Worm (Caenorhabditis elegans) whole organism, early embryonic: Measurements from ENCODE around the gene C14A4.9.

Experiments
- B0310.2 ChIP-seq: sonication (generic microtip); optimal IDR thresholded peaks from 2 replicates; lab custom pipeline; 2016; ENCODE audit warnings: mild to moderate bottlenecking, missing genetic modification characterization, missing compliant biosample characterization
- F13C5.2 ChIP-seq: sonication (generic microtip); optimal IDR thresholded peaks from 2 replicates; lab custom pipeline; 2017; ENCODE audit warnings: mild to moderate bottlenecking, missing genetic modification characterization, inconsistent platforms, missing compliant biosample characterization
- aly-1 ChIP-seq: sonication (generic microtip); optimal IDR thresholded peaks from 2 replicates; lab custom pipeline; 2016; ENCODE audit warnings: missing genetic modification characterization, missing compliant biosample characterization
- ama-1 ChIP-seq: fragments of 150-350 bp; optimal IDR thresholded peaks from 2 replicates; lab custom pipeline; 2014
- ceh-13 ChIP-seq: fragments of 200-800 bp; sonication (Bioruptor generic); optimal IDR thresholded peaks from 2 replicates; lab custom pipeline; 2018; ENCODE audit warnings: mild to moderate bottlenecking, missing genetic modification characterization, missing compliant biosample characterization
- ceh-36 ChIP-seq: sonication (generic microtip); optimal IDR thresholded peaks from 2 replicates; lab custom pipeline; 2016; ENCODE audit warnings: missing genetic modification characterization, inconsistent platforms, missing compliant biosample characterization
- ets-7 ChIP-seq: sonication (generic microtip); optimal IDR thresholded peaks from 2 replicates; lab custom pipeline; 2016; ENCODE audit warnings: missing genotype, missing genetic modification characterization, missing compliant biosample characterization
- flt-1 ChIP-seq: fragments of 200-800 bp; sonication (Bioruptor generic); IDR thresholded peaks from 2 replicates; pipeline ENCODE4 v1.3.6; 2022; ENCODE audit warnings: missing genetic modification characterization, missing compliant biosample characterization
- hmbx-1 ChIP-seq: sonication (generic microtip); optimal IDR thresholded peaks from 2 replicates; lab custom pipeline; 2016; ENCODE audit warnings: mild to moderate bottlenecking, missing genetic modification characterization, missing compliant biosample characterization
- hmg-4 ChIP-seq: fragments of 200-800 bp; sonication (Bioruptor generic); optimal IDR thresholded peaks from 2 replicates; lab custom pipeline; 2018; ENCODE audit warnings: mild to moderate bottlenecking, missing genetic modification characterization, missing compliant biosample characterization
- hnd-1 ChIP-seq: sonication (generic microtip); optimal IDR thresholded peaks from 2 replicates; lab custom pipeline; 2016; ENCODE audit warnings: missing genetic modification characterization, missing compliant biosample characterization
- pes-1 ChIP-seq: fragments of 200-800 bp; sonication (Bioruptor generic); IDR thresholded peaks from 2 replicates; pipeline ENCODE4 v1.3.6; 2022; ENCODE audit warnings: missing genetic modification reagents, missing genetic modification characterization, missing compliant biosample characterization
- scrt-1 ChIP-seq: fragments of 200-800 bp; sonication (Bioruptor generic); IDR thresholded peaks from 2 replicates; pipeline ENCODE4 v1.3.6; 2022; ENCODE audit warnings: missing genetic modification characterization, missing compliant biosample characterization
- sea-1 ChIP-seq: fragments of 200-800 bp; sonication (Bioruptor generic); conservative IDR thresholded peaks from 2 replicates; pipeline ENCODE4 v1.3.6; 2022; ENCODE audit warnings: missing genetic modification characterization, missing compliant biosample characterization
- tbx-11 ChIP-seq: fragments of 200-800 bp; sonication (Bioruptor generic); IDR thresholded peaks from 2 replicates; pipeline ENCODE4 v1.3.6; 2022; ENCODE audit warnings: missing genetic modification characterization, missing compliant biosample characterization
- tbx-37 ChIP-seq: fragments of 200-800 bp; sonication (Bioruptor generic); conservative IDR thresholded peaks from 2 replicates; pipeline ENCODE4 v1.3.6; 2022; ENCODE audit warnings: missing genetic modification reagents, missing genetic modification characterization, missing compliant biosample characterization
- tra-4 ChIP-seq: sonication (generic microtip); optimal IDR thresholded peaks from 2 replicates; lab custom pipeline; 2017; ENCODE audit warnings: missing genetic modification characterization, missing compliant biosample characterization

Gene C14A4.9

DNA sequence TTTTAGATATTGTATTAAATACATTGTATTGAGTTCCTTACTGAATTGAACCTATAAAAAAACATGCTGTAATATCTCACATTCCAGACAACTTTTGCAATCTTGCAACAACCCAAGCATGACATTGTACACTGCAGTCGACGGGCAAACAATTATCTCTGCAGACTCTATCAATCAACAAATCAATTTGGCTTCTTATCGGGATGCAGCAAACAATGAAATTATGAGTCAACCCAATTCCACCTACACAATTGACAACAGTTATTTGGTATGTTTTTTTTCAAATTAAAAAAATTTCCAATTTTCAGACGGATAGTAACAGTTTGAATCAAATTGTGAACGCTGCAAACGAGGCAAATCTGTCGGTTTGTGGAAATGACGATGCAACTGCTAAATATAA, 31.8 kb downstream of the C14A4.9 start:
- TF ChIP-seq hmbx-1, result no peak
- no peak for TF ChIP-seq sea-1
- TF ChIP-seq pes-1 (GFP tag; lab: Robert Waterston, UW), result no peak
- no peak for TF ChIP-seq aly-1 (tag; lab: Kevin White, UChicago)
- no peak for TF ChIP-seq ets-7 (tag; lab: Kevin White, UChicago)

DNA sequence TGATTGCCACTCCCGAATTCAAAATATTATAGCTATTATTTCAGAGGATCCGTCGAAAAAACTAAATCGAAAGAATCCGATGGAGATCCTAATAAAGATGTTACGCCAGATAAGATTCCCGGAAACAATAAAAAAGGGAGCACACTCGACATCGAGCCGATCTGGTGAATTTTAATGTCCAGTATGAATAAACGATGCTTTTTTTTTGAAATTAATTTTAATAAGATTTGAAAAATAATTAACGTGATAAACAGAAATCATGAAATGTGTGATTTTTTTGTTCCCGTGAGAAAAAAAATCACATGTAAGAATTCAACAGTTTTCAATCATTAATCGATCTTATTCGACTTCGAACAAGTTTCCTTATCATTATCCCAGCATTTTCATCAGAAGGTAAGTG, 40.0 kb downstream of the C14A4.9 start, which contains the start of gene M28.9:
Gene M28.9, plus strand, starts transcription at position 301 of the 400 bp plus-strand sequence.
- TF ChIP-seq tbx-11 (GFP tag; lab: Robert Waterston, UW) (no peak), F13C5.2 (no peak), sea-1 (no peak), ceh-13 (GFP tag; lab: Kevin White, UChicago) (no peak), ets-7 (tag; lab: Kevin White, UChicago) (no peak), scrt-1 (GFP tag; lab: Robert Waterston, UW) (no peak), aly-1 (tag; lab: Kevin White, UChicago) (no peak), hmbx-1 (no peak), ama-1 (lab: Kevin White, UChicago) (no peak), flt-1 (GFP tag; lab: Robert Waterston, UW) (no peak), ceh-36 (tag; lab: Kevin White, UChicago) (no peak)

DNA sequence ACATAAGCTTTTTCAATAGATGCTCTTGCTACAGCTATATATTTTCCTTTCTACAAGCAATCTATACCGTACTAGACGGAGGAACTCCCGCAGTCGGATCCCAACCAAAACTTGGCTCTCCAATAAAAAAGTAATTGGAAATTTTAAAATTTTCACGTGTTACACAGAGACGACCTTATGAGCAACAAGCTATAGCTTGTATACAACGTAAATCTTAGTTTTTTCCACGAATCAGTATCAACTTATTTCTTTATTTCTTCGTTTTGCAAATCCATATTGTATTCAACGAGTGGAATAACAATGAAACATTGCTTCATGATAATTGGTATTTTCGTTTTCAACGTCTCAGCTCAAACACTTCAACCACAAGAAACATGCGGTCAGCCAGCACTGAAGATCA, 44.3 kb downstream of the C14A4.9 start, which contains the start of gene M28.4:
Gene M28.4, plus strand, starts transcription at position 301 of the 400 bp plus-strand sequence.
- no peak for TF ChIP-seq ceh-36 (tag; lab: Kevin White, UChicago)
- no peak for TF ChIP-seq tbx-11 (GFP tag; lab: Robert Waterston, UW)
- no peak for TF ChIP-seq flt-1 (GFP tag; lab: Robert Waterston, UW)

DNA sequence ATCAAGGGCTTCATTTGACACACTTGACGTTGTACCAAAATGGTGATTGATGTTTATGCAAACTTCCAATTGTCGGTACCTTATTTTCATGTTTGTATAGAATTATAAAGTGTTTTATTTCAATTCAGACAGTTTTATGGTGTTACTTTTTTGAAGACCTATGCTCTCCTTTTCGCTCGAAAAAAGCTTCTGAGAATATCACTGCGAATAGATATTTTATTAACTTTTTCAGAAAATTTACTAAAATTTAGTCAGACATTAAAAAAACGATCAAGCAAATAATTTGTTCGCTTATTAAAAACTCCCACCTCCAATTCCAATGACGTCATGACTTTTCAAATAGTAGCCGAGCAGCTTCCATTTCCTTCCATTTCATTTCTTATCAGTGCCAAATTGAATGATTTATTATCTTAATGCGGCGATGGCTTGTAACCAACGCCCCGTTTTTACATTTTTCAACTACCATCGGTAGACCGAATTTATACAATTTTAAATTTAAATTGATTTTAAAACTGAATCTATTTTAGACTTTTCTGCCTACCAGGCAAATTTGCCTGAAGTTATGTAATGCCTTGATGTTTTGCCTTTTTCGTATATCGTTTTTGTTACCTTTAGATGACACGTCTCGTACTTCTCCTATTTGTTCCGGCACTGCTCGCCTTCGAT, 47.9 kb downstream of the C14A4.9 start, which contains the start of gene M28.10:
Gene M28.10, plus strand, starts transcription at position 616 of the 666 bp plus-strand sequence.
- TF ChIP-seq pes-1 (GFP tag; lab: Robert Waterston, UW) (no peak), ets-7 (tag; lab: Kevin White, UChicago) (no peak), tra-4 (tag; lab: Kevin White, UChicago) (no peak), aly-1 (tag; lab: Kevin White, UChicago) (no peak), scrt-1 (GFP tag; lab: Robert Waterston, UW) (no peak), tbx-37 (GFP tag; lab: Robert Waterston, UW) (no peak), tbx-11 (GFP tag; lab: Robert Waterston, UW) (no peak), hmbx-1 (no peak), sea-1 (no peak), ama-1 (lab: Kevin White, UChicago) (no peak), hnd-1 (tag; lab: Kevin White, UChicago) (no peak), B0310.2 (no peak), hmg-4 (GFP tag; lab: Kevin White, UChicago) (no peak), ceh-13 (GFP tag; lab: Kevin White, UChicago) (no peak), F13C5.2 (no peak)
